Fruit fly (Drosophila melanogaster): ENCODE measurements around the gene cher.

Gene cher

DNA sequence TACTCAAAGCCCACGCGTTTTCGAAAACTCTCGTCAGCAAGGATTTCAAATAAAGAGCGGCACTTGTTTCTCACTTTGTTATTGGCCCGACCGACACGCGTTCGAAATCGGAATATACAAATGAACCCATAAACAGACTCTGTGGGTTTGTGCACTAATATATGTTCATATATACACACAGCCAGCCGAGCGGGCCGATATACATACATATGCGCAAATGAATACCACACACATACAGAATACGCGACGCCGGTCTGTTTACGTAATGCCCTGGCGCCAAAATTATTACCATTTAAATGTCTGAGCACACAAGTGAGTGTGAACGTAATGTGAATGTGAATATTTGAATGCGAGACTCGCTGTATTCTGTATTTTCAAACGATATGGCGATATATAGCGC lies 57.5 kb downstream of the cher start:
- TF ChIP-seq psq (optimal IDR thresholded peaks at IDR 0.05) (no peak), h (optimal IDR thresholded peaks at IDR 0.05) (no peak), ttk (optimal IDR thresholded peaks at IDR 0.05) (no peak), Myc (optimal IDR thresholded peaks at IDR 0.05) (no peak)

DNA sequence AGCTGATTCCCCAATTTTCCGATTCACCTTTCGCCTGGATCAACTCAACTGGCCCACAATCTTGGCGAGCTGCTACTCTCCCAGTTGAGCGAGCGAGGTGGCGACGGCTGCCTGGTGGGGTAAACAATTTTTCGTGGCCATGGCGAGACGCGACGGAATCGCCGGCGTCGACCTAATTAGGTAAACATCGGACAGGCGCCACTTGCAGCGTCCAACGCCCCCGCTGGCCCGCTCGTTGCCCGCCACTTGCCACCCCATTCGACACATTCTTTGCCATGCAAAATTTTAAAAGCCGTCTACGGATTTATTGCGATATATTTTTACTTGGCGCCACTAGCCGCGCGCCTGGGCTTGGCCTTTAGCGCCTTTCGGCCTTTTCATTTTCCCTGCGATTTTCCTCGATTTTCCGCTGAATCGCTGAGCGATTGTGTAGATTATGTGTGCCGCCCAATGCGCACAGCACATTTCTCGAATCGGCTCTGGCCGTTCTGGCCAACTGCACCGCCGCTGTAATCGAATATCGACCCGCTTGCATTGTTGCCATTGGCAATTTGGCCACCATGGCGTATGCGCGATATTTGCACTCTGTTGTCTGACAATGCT lies 58.3 kb downstream of the cher start:
- TF ChIP-seq insv (optimal IDR thresholded peaks at IDR 0.05), result no peak
- TF ChIP-seq ttk (optimal IDR thresholded peaks at IDR 0.05), result no peak
- TF ChIP-seq Sin3A (optimal IDR thresholded peaks at IDR 0.05), result no peak
- TF ChIP-seq psq (optimal IDR thresholded peaks at IDR 0.05), result no peak
- TF ChIP-seq h (optimal IDR thresholded peaks at IDR 0.05), result no peak
- no peak for TF ChIP-seq Myc (optimal IDR thresholded peaks at IDR 0.05)

- TF ChIP-seq insv (optimal IDR thresholded peaks at IDR 0.05) (no peak), psq (optimal IDR thresholded peaks at IDR 0.05) (no peak), ttk (optimal IDR thresholded peaks at IDR 0.05) (no peak), Sin3A (optimal IDR thresholded peaks at IDR 0.05) (no peak), h (optimal IDR thresholded peaks at IDR 0.05) (no peak), Myc (optimal IDR thresholded peaks at IDR 0.05) (no peak)
These were observed 59.1 kb downstream of the cher start for dm6 chr3R:17066077-17066476.

DNA sequence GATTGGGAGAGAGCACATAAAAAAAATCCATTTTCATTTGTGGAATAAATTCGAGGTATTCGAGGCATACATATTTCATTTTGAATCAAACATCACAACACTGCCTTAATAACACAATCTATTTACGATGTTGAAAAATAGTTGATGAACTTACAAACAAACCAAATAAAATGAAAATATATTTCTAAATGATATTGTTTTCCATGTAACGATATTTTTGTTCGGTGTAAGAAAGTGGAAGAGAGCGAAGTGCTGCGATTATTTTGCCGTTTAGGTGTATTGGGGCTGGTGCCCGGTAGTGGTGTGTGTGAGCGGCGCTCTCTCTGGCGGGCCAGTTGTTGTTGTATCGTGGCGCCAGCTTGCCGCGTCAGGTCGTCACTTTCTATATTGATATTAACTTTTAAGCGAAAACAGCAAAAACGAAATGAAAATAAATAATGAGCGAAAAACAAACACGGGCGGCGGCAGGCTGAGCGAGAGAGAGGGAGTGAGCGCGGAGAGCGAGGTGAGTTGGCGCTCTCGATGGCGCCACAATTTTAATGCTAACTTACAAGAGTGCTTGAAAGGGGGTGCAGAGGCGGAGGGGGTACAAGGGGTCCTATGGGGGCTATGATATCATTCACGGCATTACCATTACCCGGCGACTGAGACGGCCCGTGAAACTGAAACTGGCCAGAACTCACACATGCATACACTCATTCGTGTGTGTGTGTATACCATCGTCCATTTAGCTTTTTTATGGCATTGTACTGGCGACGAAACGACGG lies 60.0 kb downstream of the cher start:
- no peak for TF ChIP-seq ttk (optimal IDR thresholded peaks at IDR 0.05)
- TF ChIP-seq Sin3A (optimal IDR thresholded peaks at IDR 0.05), result no peak
- TF ChIP-seq h (optimal IDR thresholded peaks at IDR 0.05), result no peak
- no peak for TF ChIP-seq insv (optimal IDR thresholded peaks at IDR 0.05)
- no peak for TF ChIP-seq Myc (optimal IDR thresholded peaks at IDR 0.05)

DNA sequence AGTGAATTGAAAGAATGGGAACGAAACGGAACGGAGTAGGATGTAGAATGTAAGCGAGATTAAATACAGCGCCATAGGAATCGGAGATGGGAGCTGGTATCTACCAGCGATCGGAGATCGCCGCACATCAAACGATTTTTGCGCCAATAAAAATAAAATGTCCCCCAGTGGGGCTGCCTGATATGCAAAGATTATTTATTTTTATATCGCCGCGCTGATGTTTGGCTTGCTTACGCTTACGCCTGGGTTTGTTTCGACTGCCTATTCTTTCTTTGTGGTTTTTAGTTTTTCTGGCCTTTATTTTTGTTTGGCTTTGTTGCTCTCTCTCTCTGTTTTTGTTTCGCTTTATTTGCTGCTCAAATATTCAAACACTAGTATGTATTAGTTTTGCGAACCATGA lies 61.4 kb downstream of the cher start:
- TF ChIP-seq Myc (optimal IDR thresholded peaks at IDR 0.05) (no peak), psq (optimal IDR thresholded peaks at IDR 0.05) (no peak), insv (optimal IDR thresholded peaks at IDR 0.05) (no peak), Sin3A (optimal IDR thresholded peaks at IDR 0.05) (no peak), h (optimal IDR thresholded peaks at IDR 0.05) (no peak), ttk (optimal IDR thresholded peaks at IDR 0.05) (no peak)

- TF ChIP-seq ttk (optimal IDR thresholded peaks at IDR 0.05) (no peak), insv (optimal IDR thresholded peaks at IDR 0.05) (no peak), h (optimal IDR thresholded peaks at IDR 0.05) (no peak), Myc (optimal IDR thresholded peaks at IDR 0.05) (no peak), psq (optimal IDR thresholded peaks at IDR 0.05) (no peak), Sin3A (optimal IDR thresholded peaks at IDR 0.05) (no peak)
These were observed 62.5 kb downstream of the cher start for dm6 chr3R:17062705-17063104.

- TF ChIP-seq Sin3A (optimal IDR thresholded peaks at IDR 0.05), result no peak
- no peak for TF ChIP-seq ttk (optimal IDR thresholded peaks at IDR 0.05)
These were observed 63.3 kb downstream of the cher start for dm6 chr3R:17061736-17062371.

dm6 chr3R:17060809-17061394 lies 64.3 kb downstream of the cher start:
- TF ChIP-seq psq (optimal IDR thresholded peaks at IDR 0.05), result no peak
- TF ChIP-seq h (optimal IDR thresholded peaks at IDR 0.05), result no peak
- no peak for TF ChIP-seq Sin3A (optimal IDR thresholded peaks at IDR 0.05)
- TF ChIP-seq ttk (optimal IDR thresholded peaks at IDR 0.05), result no peak
- no peak for TF ChIP-seq insv (optimal IDR thresholded peaks at IDR 0.05)
- TF ChIP-seq Myc (optimal IDR thresholded peaks at IDR 0.05), result no peak

DNA sequence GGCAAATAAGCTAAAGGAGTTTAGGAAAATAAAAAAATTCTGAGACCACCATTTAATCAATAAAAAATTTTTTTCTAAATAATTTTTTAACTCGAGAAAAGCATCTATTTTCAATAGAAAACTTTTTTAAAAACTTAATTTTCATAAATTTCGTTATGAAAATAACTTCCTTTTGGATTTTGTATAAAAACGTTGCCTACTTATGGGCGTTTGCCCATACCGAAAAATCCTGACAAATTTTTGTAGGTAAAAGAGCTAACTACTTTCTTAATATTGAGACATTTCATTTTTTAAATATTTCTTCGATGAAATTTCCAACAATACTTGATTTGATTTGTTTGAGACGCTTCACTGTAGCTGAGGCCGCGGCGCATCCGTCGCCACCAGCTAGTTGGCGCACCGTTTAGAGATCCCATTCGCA lies 64.9 kb downstream of the cher start:
- TF ChIP-seq psq (optimal IDR thresholded peaks at IDR 0.05), result no peak
- no peak for TF ChIP-seq h (optimal IDR thresholded peaks at IDR 0.05)
- TF ChIP-seq insv (optimal IDR thresholded peaks at IDR 0.05), result no peak
- TF ChIP-seq Myc (optimal IDR thresholded peaks at IDR 0.05), result no peak
- TF ChIP-seq Sin3A (optimal IDR thresholded peaks at IDR 0.05), result no peak
- no peak for TF ChIP-seq ttk (optimal IDR thresholded peaks at IDR 0.05)

DNA sequence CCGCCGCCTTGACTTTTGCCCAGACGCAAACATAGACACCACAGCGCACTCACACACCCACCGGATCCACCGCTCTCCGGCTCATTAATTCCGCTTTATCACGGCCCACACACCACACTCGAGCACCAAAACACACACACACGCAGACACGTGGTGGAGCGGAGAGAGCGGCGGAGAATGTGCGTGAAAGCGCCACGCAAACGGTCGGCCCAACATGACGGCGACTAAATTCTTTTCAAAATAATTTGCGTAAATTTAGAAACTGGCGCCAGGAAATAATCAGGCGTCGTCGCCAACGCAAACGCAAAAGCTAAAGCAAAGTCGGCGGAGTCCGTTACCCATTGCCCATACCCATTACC lies 65.4 kb downstream of the cher start:
- TF ChIP-seq psq (optimal IDR thresholded peaks at IDR 0.05), result no peak
- no peak for TF ChIP-seq ttk (optimal IDR thresholded peaks at IDR 0.05)
- no peak for TF ChIP-seq Myc (optimal IDR thresholded peaks at IDR 0.05)
- no peak for TF ChIP-seq Sin3A (optimal IDR thresholded peaks at IDR 0.05)
- no peak for TF ChIP-seq insv (optimal IDR thresholded peaks at IDR 0.05)
- no peak for TF ChIP-seq h (optimal IDR thresholded peaks at IDR 0.05)

DNA sequence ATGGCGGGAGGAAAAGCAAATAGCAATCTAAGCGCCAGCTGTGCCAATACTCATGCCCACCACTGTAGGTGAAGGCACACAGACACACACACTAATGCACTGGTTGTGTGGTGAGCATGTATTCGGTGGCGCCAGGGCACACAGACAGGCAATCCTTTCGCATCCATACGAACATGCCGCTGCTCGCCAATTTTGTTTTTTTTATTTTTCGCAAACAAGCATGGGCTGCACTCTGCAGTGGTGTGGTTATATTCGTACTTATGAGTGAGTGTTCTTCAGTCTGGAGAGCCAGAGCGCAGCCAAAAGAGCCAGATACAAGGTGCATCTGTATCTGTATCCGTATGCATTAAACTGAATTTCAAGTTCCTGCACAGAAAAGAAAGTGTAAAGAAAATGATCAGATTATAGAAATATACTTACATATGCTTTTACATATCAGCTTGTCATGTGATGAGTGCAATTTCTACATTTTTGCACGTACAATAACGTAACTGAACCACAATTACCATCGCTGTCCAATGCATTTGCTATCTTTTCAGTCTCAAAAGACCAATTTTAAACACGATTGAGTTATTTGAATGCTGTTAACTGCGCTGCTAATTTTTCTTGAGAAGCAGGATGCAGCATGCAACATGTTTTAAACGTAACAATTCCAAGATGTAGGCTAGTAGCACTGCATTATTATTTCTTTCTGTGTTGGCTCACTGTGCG lies 65.9 kb downstream of the cher start:
- no peak for TF ChIP-seq ttk (optimal IDR thresholded peaks at IDR 0.05)
- no peak for TF ChIP-seq Myc (optimal IDR thresholded peaks at IDR 0.05)
- TF ChIP-seq psq (optimal IDR thresholded peaks at IDR 0.05), result no peak
- no peak for TF ChIP-seq Sin3A (optimal IDR thresholded peaks at IDR 0.05)
- no peak for TF ChIP-seq h (optimal IDR thresholded peaks at IDR 0.05)
- no peak for TF ChIP-seq insv (optimal IDR thresholded peaks at IDR 0.05)

DNA sequence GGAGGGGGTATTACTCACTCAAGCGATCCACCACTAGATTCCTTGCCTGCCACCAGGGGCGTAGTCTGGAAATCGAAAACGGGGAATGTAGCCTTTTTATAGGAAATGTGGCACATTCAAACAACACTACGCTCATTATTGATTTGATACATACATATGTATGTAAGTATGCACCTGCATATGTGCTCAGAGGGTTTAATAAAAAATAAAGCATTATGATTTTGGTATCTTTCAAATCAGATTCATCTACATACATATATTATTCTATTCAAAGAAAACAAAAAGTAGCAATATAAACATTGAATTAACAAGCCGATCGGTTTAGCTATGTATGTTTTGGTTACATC lies 68.3 kb downstream of the cher start:
- TF ChIP-seq psq (optimal IDR thresholded peaks at IDR 0.05) (no peak), insv (optimal IDR thresholded peaks at IDR 0.05) (no peak), ttk (optimal IDR thresholded peaks at IDR 0.05) (no peak), Myc (optimal IDR thresholded peaks at IDR 0.05) (no peak), Sin3A (optimal IDR thresholded peaks at IDR 0.05) (no peak), h (optimal IDR thresholded peaks at IDR 0.05) (no peak)
